Worm (Caenorhabditis elegans): ENCODE measurements around the gene mrpl-1.

ce11 chrIV:7722806-7723205, 13.3 kb upstream of the mrpl-1 start, which contains the start of gene C50F7.6:
- no peak for TF ChIP-seq ztf-29 (GFP tag; IDR thresholded peaks at IDR 0.05)
- TF ChIP-seq klf-2 (GFP tag; conservative IDR thresholded peaks at IDR 0.05) = no peak
- TF ChIP-seq flt-1 (GFP tag; IDR thresholded peaks at IDR 0.05) = no peak
- TF ChIP-seq ztf-23 (GFP tag; IDR thresholded peaks at IDR 0.05) = no peak
- no peak for TF ChIP-seq cog-1 (tag; optimal IDR thresholded peaks at IDR 0.05)
- TF ChIP-seq T22C8.4 (GFP tag; IDR thresholded peaks at IDR 0.05) = no peak
- no peak for TF ChIP-seq med-1 (GFP tag; optimal IDR thresholded peaks at IDR 0.05; ENCODE audit: insufficient read depth)
